Worm (Caenorhabditis elegans) whole organism, L4 larva: ENCODE measurements around the gene ZK354.6.

Experiments used
- ama-1 ChIP-seq: fragments of 150-350 bp; optimal IDR thresholded peaks from 2 replicates; lab custom pipeline; 2014; ENCODE audit warnings: inconsistent platforms, mixed read lengths
- jun-1 ChIP-seq: fragments of 150-350 bp; optimal IDR thresholded peaks from 2 replicates; lab custom pipeline; 2014; ENCODE audit warnings: missing biosample characterization, missing genetic modification reagents, missing genetic modification characterization
- lsy-2 ChIP-seq, 2 experiments: fragments of 150-350 bp in 1 of 2; sonication (generic microtip) in 1 of 2; optimal IDR thresholded peaks; 2 replicates each; lab custom pipeline; 2014 to 2017; ENCODE audit warnings: missing biosample characterization in 2 of 2, missing genetic modification characterization in 2 of 2
- nhr-41 ChIP-seq: fragments of 200-800 bp; sonication (Bioruptor generic); IDR thresholded peaks from 2 replicates; pipeline ENCODE4 v1.3.6; 2022; ENCODE audit warnings: missing genetic modification reagents, missing genetic modification characterization, missing compliant biosample characterization
- nhr-6 ChIP-seq: fragments of 150-350 bp; optimal IDR thresholded peaks from 2 replicates; lab custom pipeline; 2014; ENCODE audit warnings: missing biosample characterization, missing genetic modification characterization
- php-3 ChIP-seq: fragments of 200-800 bp; sonication (Bioruptor generic); IDR thresholded peaks from 2 replicates; pipeline ENCODE4 v1.3.6; 2022; ENCODE audit warnings: missing genetic modification reagents, missing genetic modification characterization, missing compliant biosample characterization
- pqm-1 ChIP-seq: sonication (generic microtip); optimal IDR thresholded peaks from 2 replicates; lab custom pipeline; 2017; ENCODE audit warnings: missing biosample characterization, missing genetic modification characterization
- set-16 ChIP-seq: fragments of 200-800 bp; sonication (Bioruptor generic); IDR thresholded peaks from 2 replicates; pipeline ENCODE4 v1.3.6; 2022; ENCODE audit warnings: missing genetic modification reagents, missing genetic modification characterization, missing compliant biosample characterization
- skn-1 ChIP-seq: fragments of 150-350 bp; optimal IDR thresholded peaks from 2 replicates; lab custom pipeline; 2014; ENCODE audit warnings: missing biosample characterization, missing genetic modification characterization
- snpc-1.2 ChIP-seq: fragments of 200-800 bp; sonication (Bioruptor generic); IDR thresholded peaks from 2 replicates; pipeline ENCODE4 v1.3.6; 2022; ENCODE audit warnings: missing genetic modification reagents, missing genetic modification characterization, missing compliant biosample characterization
- tag-97 ChIP-seq: fragments of 200-800 bp; sonication (Bioruptor generic); IDR thresholded peaks from 2 replicates; pipeline ENCODE4 v1.3.6; 2022; ENCODE audit warnings: missing genetic modification characterization, missing compliant biosample characterization
- unc-62 ChIP-seq, 3 experiments: fragments of 150-350 bp in 1 of 3; sonication (generic microtip); optimal IDR thresholded peaks in 2 of 3; peaks in 1 of 3; 1 replicate in 1 of 3; 2 replicates in 2 of 3; lab custom pipeline; 2014 to 2017; ENCODE audit warnings: missing biosample characterization in 3 of 3, missing genetic modification characterization in 3 of 3, missing genetic modification reagents in 3 of 3, missing genotype in 1 of 3
- zag-1 ChIP-seq: fragments of 150-350 bp; optimal IDR thresholded peaks from 2 replicates; lab custom pipeline; 2014; ENCODE audit warnings: missing biosample characterization, missing genetic modification characterization

DNA sequence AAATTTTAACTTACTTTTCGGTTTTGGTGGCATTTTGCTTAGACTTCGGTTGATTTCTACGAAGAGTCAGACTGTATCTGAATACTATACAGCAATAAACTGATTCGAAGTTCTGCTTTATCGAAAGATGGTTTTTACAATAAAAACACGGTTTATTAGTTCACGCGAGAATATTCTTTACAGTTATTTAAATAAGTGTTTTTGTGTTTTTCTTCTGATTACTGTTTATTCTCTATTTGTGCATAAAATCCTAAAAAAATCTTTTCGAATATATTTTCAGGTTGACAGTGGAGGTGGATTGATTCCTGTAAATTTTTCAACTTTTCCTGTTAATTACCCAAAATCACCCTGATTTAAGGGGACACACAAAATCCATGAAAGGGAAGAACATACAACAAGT lies 8.7 kb upstream of the ZK354.6 start, which contains the start of gene ZK354.8:
- TF ChIP-seq ama-1: no peak
- no peak for TF ChIP-seq skn-1 (tag; lab: Kevin White, UChicago)
- TF ChIP-seq lsy-2 (tag; optimal IDR thresholded peaks at IDR 0.05; lab: Kevin White, UChicago): no peak
- TF ChIP-seq jun-1 (tag; lab: Kevin White, UChicago): no peak
- TF ChIP-seq nhr-41 (GFP tag; lab: Robert Waterston, UW): no peak
- no peak for TF ChIP-seq pqm-1 (tag; lab: Kevin White, UChicago)
- no peak for TF ChIP-seq snpc-1.2 (GFP tag; lab: Robert Waterston, UW)
- TF ChIP-seq php-3: no peak
- no peak for TF ChIP-seq zag-1
- TF ChIP-seq tag-97 (GFP tag; lab: Robert Waterston, UW): no peak
- TF ChIP-seq set-16: no peak
- TF ChIP-seq unc-62 (GFP tag; optimal IDR thresholded peaks at IDR 0.05 in 1 of 2; lab: Kevin White, UChicago): no peak
- TF ChIP-seq unc-62 (tag; optimal IDR thresholded peaks at IDR 0.05; lab: Kevin White, UChicago): no peak
- TF ChIP-seq nhr-6 (tag; lab: Kevin White, UChicago): no peak
